Worm (Caenorhabditis elegans): ENCODE measurements around the gene T09B9.3.

ce11 chrX:9717265-9717664 is 43.9 kb downstream of the T09B9.3 start, which contains the start of gene him-4:
- TF ChIP-seq ama-1 (optimal IDR thresholded peaks at IDR 0.05) (no peak), scrt-1 (GFP tag; IDR thresholded peaks at IDR 0.05) (no peak), sea-1 (GFP tag; conservative IDR thresholded peaks at IDR 0.05) (no peak), pes-1 (GFP tag; IDR thresholded peaks at IDR 0.05) (no peak), aly-1 (tag; optimal IDR thresholded peaks at IDR 0.05) (no peak), tra-4 (tag; optimal IDR thresholded peaks at IDR 0.05) (no peak), ceh-36 (tag; optimal IDR thresholded peaks at IDR 0.05) (no peak), hnd-1 (tag; optimal IDR thresholded peaks at IDR 0.05) (no peak), F13C5.2 (tag; optimal IDR thresholded peaks at IDR 0.05) (no peak), tbx-37 (GFP tag; conservative IDR thresholded peaks at IDR 0.05) (no peak)
